Worm (Caenorhabditis elegans): Measurements from ENCODE around the gene C09F5.1.

- no peak for TF ChIP-seq scrt-1 (GFP tag; IDR thresholded peaks at IDR 0.05)
- TF ChIP-seq tbx-37 (GFP tag; conservative IDR thresholded peaks at IDR 0.05): no peak
- TF ChIP-seq tbx-11 (GFP tag; IDR thresholded peaks at IDR 0.05): no peak
These were observed 8.0 kb upstream of the C09F5.1 start for ce11 chrIII:650539-650938.
